Fruit fly (Drosophila melanogaster) whole organism, embryonic: ENCODE data around the gene RpL32.
A peak's percentile ranks its signal among the peaks of the same experiment; 100 is the strongest.

Experiments used
- Antp ChIP-seq: fragments of 200-800 bp; sonication (Bioruptor generic); optimal IDR thresholded peaks from 3 replicates; lab custom pipeline; 2016; ENCODE audit warnings: missing biosample characterization, missing genetic modification characterization
- C15 ChIP-seq: fragments of 200-800 bp; sonication (Bioruptor generic); IDR thresholded peaks from 3 replicates; pipeline ENCODE4 v1.3.6; 2022; ENCODE audit warnings: missing biosample characterization, missing genetic modification characterization
- CG1024 ChIP-seq: fragments of 200-800 bp; sonication (Bioruptor generic); IDR thresholded peaks from 2 replicates; pipeline ENCODE4 v1.3.6; 2022; ENCODE audit warnings: missing biosample characterization, missing genetic modification characterization
- CG11456 ChIP-seq: fragments of 200-800 bp; sonication (Bioruptor generic); IDR thresholded peaks from 3 replicates; pipeline ENCODE4 v1.3.6; 2022; ENCODE audit warnings: missing biosample characterization, missing genetic modification characterization
- CG11560 ChIP-seq: fragments of 200-800 bp; sonication (Bioruptor generic); IDR thresholded peaks from 3 replicates; pipeline ENCODE4 v1.3.6; 2022; ENCODE audit warnings: missing biosample characterization, missing genetic modification characterization
- CG12219 ChIP-seq: fragments of 200-800 bp; sonication (Bioruptor generic); optimal IDR thresholded peaks from 3 replicates; lab custom pipeline; 2018; ENCODE audit warnings: missing biosample characterization, mild to moderate bottlenecking, missing genetic modification characterization
- CG12942 ChIP-seq: fragments of 200-800 bp; sonication (Bioruptor generic); optimal IDR thresholded peaks from 3 replicates; lab custom pipeline; 2016; ENCODE audit warnings: missing biosample characterization, missing genetic modification characterization
- CG13775 ChIP-seq: fragments of 200-800 bp; sonication (Bioruptor generic); optimal IDR thresholded peaks from 3 replicates; lab custom pipeline; 2017; ENCODE audit warnings: missing biosample characterization, mild to moderate bottlenecking, missing genetic modification characterization
- CG14441 ChIP-seq: fragments of 200-800 bp; sonication (Bioruptor generic); IDR thresholded peaks from 2 replicates; pipeline ENCODE4 v1.3.6; 2022; ENCODE audit warnings: missing biosample characterization, missing genetic modification characterization
- CG17328 ChIP-seq: fragments of 200-800 bp; sonication (Bioruptor generic); IDR thresholded peaks from 2 replicates; pipeline ENCODE4 v1.3.6; 2022; ENCODE audit warnings: missing biosample characterization, missing genetic modification characterization
- CG17912 ChIP-seq: fragments of 200-800 bp; sonication (Bioruptor generic); optimal IDR thresholded peaks from 2 replicates; lab custom pipeline; 2018; ENCODE audit warnings: missing biosample characterization, mild to moderate bottlenecking, missing genetic modification characterization
- CG18599 ChIP-seq: fragments of 200-800 bp; sonication (Bioruptor generic); optimal IDR thresholded peaks from 3 replicates; lab custom pipeline; 2017; ENCODE audit warnings: missing biosample characterization, missing genetic modification characterization, mild to moderate bottlenecking, moderate library complexity, missing genetic modification reagents
- CG18764 ChIP-seq: fragments of 200-800 bp; sonication (Bioruptor generic); optimal IDR thresholded peaks from 3 replicates; lab custom pipeline; 2016; ENCODE audit warnings: missing biosample characterization, missing genetic modification characterization
- CG2116 ChIP-seq: fragments of 200-800 bp; sonication (Bioruptor generic); optimal IDR thresholded peaks from 3 replicates; lab custom pipeline; 2018; ENCODE audit warnings: missing biosample characterization, mild to moderate bottlenecking, missing genetic modification characterization
- CG30403 ChIP-seq: fragments of 200-800 bp; sonication (Bioruptor generic); optimal IDR thresholded peaks from 3 replicates; lab custom pipeline; 2016; ENCODE audit warnings: missing biosample characterization, missing genetic modification characterization
- CG3065 ChIP-seq: fragments of 200-800 bp; sonication (Bioruptor generic); optimal IDR thresholded peaks from 2 replicates; lab custom pipeline; 2016; ENCODE audit warnings: missing biosample characterization, missing genetic modification characterization
- CG4707 ChIP-seq: fragments of 200-800 bp; sonication (Bioruptor generic); optimal IDR thresholded peaks from 2 replicates; lab custom pipeline; 2018; ENCODE audit warnings: missing biosample characterization, mild to moderate bottlenecking, missing genetic modification characterization, moderate library complexity
- CG4854 ChIP-seq: fragments of 200-800 bp; sonication (Bioruptor generic); optimal IDR thresholded peaks from 2 replicates; lab custom pipeline; 2016; ENCODE audit warnings: missing biosample characterization, missing genetic modification characterization, inconsistent platforms
- CG6272 ChIP-seq: fragments of 200-800 bp; sonication (Bioruptor generic); IDR thresholded peaks from 2 replicates; pipeline ENCODE4 v1.3.6; 2022; ENCODE audit warnings: missing biosample characterization, missing genetic modification characterization
- CG7786 ChIP-seq: fragments of 200-800 bp; sonication (Bioruptor generic); optimal IDR thresholded peaks from 2 replicates; lab custom pipeline; 2016; ENCODE audit warnings: missing biosample characterization, missing genetic modification characterization
- CG8089 ChIP-seq: fragments of 200-800 bp; sonication (Bioruptor generic); optimal IDR thresholded peaks from 3 replicates; lab custom pipeline; 2016; ENCODE audit warnings: missing biosample characterization, missing genetic modification characterization
- CG8924 ChIP-seq: fragments of 200-800 bp; optimal IDR thresholded peaks from 3 replicates; lab custom pipeline; 2019; ENCODE audit warnings: missing biosample characterization, mild to moderate bottlenecking, missing genetic modification characterization, moderate library complexity
- CG8944 ChIP-seq: fragments of 200-800 bp; sonication (Bioruptor generic); optimal IDR thresholded peaks from 3 replicates; lab custom pipeline; 2016; ENCODE audit warnings: missing biosample characterization, missing genetic modification characterization
- CG9609 ChIP-seq: fragments of 200-800 bp; sonication (Bioruptor generic); optimal IDR thresholded peaks from 3 replicates; lab custom pipeline; 2016; ENCODE audit warnings: missing biosample characterization, missing genetic modification characterization
- CG9817 ChIP-seq: fragments of 200-800 bp; sonication (Bioruptor generic); optimal IDR thresholded peaks from 2 replicates; lab custom pipeline; 2018; ENCODE audit warnings: missing biosample characterization, mild to moderate bottlenecking, missing genetic modification characterization, moderate library complexity
- Camta ChIP-seq: fragments of 200-800 bp; sonication (Bioruptor generic); optimal IDR thresholded peaks from 2 replicates; lab custom pipeline; 2016; ENCODE audit warnings: missing biosample characterization, missing genetic modification characterization
- Dip3 ChIP-seq: fragments of 200-800 bp; sonication (Bioruptor generic); optimal IDR thresholded peaks from 3 replicates; lab custom pipeline; 2016; ENCODE audit warnings: missing biosample characterization, missing genetic modification characterization
- Dp ChIP-seq: fragments of 200-800 bp; sonication (Bioruptor generic); optimal IDR thresholded peaks from 2 replicates; lab custom pipeline; 2018; ENCODE audit warnings: missing biosample characterization, mild to moderate bottlenecking, missing genetic modification characterization, moderate library complexity
- HLH4C ChIP-seq: fragments of 200-800 bp; sonication (Bioruptor generic); IDR thresholded peaks from 3 replicates; pipeline ENCODE4 v1.3.6; 2022; ENCODE audit warnings: missing biosample characterization, missing genetic modification characterization; ENCODE audit not compliant: partially characterized antibody
- MBD-R2 ChIP-seq: fragments of 200-800 bp; sonication (Bioruptor generic); IDR thresholded peaks from 2 replicates; pipeline ENCODE4 v1.3.6; 2022; ENCODE audit warnings: missing biosample characterization, missing genetic modification characterization
- Rx ChIP-seq: fragments of 200-800 bp; sonication (Bioruptor generic); IDR thresholded peaks from 2 replicates; pipeline ENCODE4 v1.3.6; 2022; ENCODE audit warnings: missing biosample characterization, missing genetic modification characterization
- TFAM ChIP-seq: fragments of 200-800 bp; sonication (Bioruptor generic); optimal IDR thresholded peaks from 2 replicates; lab custom pipeline; 2017; ENCODE audit warnings: missing biosample characterization, missing genetic modification characterization, inconsistent platforms
- az2 ChIP-seq: fragments of 200-800 bp; sonication (Bioruptor generic); optimal IDR thresholded peaks from 3 replicates; lab custom pipeline; 2016; ENCODE audit warnings: missing biosample characterization, missing genetic modification characterization
- bab2 ChIP-seq: fragments of 200-800 bp; sonication (Bioruptor generic); optimal IDR thresholded peaks from 2 replicates; lab custom pipeline; 2016; ENCODE audit warnings: missing biosample characterization, missing genetic modification characterization
- bsh ChIP-seq, 2 experiments: fragments of 200-800 bp; sonication (Bioruptor generic); optimal IDR thresholded peaks; 2 replicates each; lab custom pipeline; 2017 to 2018; ENCODE audit warnings: mild to moderate bottlenecking in 2 of 2, missing biosample characterization in 2 of 2, missing genetic modification characterization in 2 of 2, moderate library complexity in 1 of 2
- cas ChIP-seq: fragments of 200-800 bp; sonication (Bioruptor generic); IDR thresholded peaks from 2 replicates; pipeline ENCODE4 v1.3.6; 2022; ENCODE audit warnings: missing biosample characterization, missing genetic modification characterization
- chinmo ChIP-seq: fragments of 200-800 bp; sonication (Bioruptor generic); IDR thresholded peaks from 4 replicates; pipeline ENCODE4 v1.3.6; 2022; ENCODE audit warnings: missing biosample characterization, missing genetic modification characterization; ENCODE audit not compliant: partially characterized antibody
- crp ChIP-seq, 2 experiments: fragments of 200-800 bp; sonication (Bioruptor generic); optimal IDR thresholded peaks; 2 replicates in 1 of 2; 3 replicates in 1 of 2; lab custom pipeline; 2017; ENCODE audit warnings: missing biosample characterization in 2 of 2, missing genetic modification characterization in 2 of 2, mild to moderate bottlenecking in 1 of 2, moderate library complexity in 1 of 2
- eve ChIP-seq, 2 experiments: fragments of >200 bp; optimal IDR thresholded peaks; 2 replicates each; lab custom pipeline; 2017; ENCODE audit warnings: missing biosample characterization in 2 of 2, missing genetic modification characterization in 2 of 2
- fu2 ChIP-seq: fragments of 200-800 bp; sonication (Bioruptor generic); optimal IDR thresholded peaks from 2 replicates; lab custom pipeline; 2016; ENCODE audit warnings: missing biosample characterization, missing genetic modification characterization
- gsb ChIP-seq: fragments of 200-800 bp; sonication (Bioruptor generic); IDR thresholded peaks from 2 replicates; pipeline ENCODE4 v1.3.6; 2022; ENCODE audit warnings: missing biosample characterization, missing genetic modification characterization
- jumu ChIP-seq: fragments of 200-800 bp; sonication (Bioruptor generic); optimal IDR thresholded peaks from 3 replicates; lab custom pipeline; 2016; ENCODE audit warnings: missing biosample characterization, missing genetic modification characterization
- knrl ChIP-seq: fragments of 200-800 bp; sonication (Bioruptor generic); IDR thresholded peaks from 3 replicates; pipeline ENCODE4 v1.3.6; 2022; ENCODE audit warnings: missing biosample characterization, missing genetic modification characterization; ENCODE audit not compliant: partially characterized antibody
- lbe ChIP-seq: fragments of 200-800 bp; sonication (Bioruptor generic); optimal IDR thresholded peaks from 2 replicates; lab custom pipeline; 2016; ENCODE audit warnings: missing biosample characterization, mild to moderate bottlenecking, missing genetic modification characterization
- lmd ChIP-seq: fragments of 200-800 bp; sonication (Bioruptor generic); IDR thresholded peaks from 2 replicates; pipeline ENCODE4 v1.3.6; 2022; ENCODE audit warnings: missing biosample characterization, missing genetic modification characterization
- onecut ChIP-seq: fragments of 200-800 bp; sonication (Bioruptor generic); IDR thresholded peaks from 2 replicates; pipeline ENCODE4 v1.3.6; 2022; ENCODE audit warnings: missing biosample characterization, missing genetic modification characterization
- pb ChIP-seq: fragments of 200-800 bp; sonication (Bioruptor generic); optimal IDR thresholded peaks from 3 replicates; lab custom pipeline; 2016; ENCODE audit warnings: missing biosample characterization, missing genetic modification characterization
- sens ChIP-seq: fragments of 200-800 bp; sonication (Bioruptor generic); peaks from one replicate; lab custom pipeline; 2016; ENCODE audit warnings: missing biosample characterization, missing genetic modification characterization
- tgo ChIP-seq: fragments of 200-800 bp; sonication (Bioruptor generic); IDR thresholded peaks from 3 replicates; pipeline ENCODE4 v1.3.6; 2022; ENCODE audit warnings: missing biosample characterization, missing genetic modification characterization
- unc-4 ChIP-seq: fragments of 200-800 bp; sonication (Bioruptor generic); IDR thresholded peaks from 2 replicates; pipeline ENCODE4 v1.3.6; 2022; ENCODE audit warnings: missing biosample characterization, missing genetic modification characterization; ENCODE audit not compliant: partially characterized antibody

RpL32 gene

dm6 chr3R:29997607-29998236, 48.2 kb downstream of the RpL32 start, which contains the start of the genes CG15525 and CG11504:
CG15525 (minus strand) TSS chr3R:29997676.
CG11504 (plus strand) TSS chr3R:29997900.
- TF ChIP-seq CG4854, result peak; percentile 23
- TF ChIP-seq knrl (GFP tag; lab: Robert Waterston, UW), result peak; percentile 92
- peak; percentile 85; the same call in 1 of the 4 replicates for TF ChIP-seq chinmo
- TF ChIP-seq CG2116 (GFP tag; lab: Kevin White, UChicago), result peak; percentile 88
- TF ChIP-seq CG30403 (GFP tag; lab: Kevin White, UChicago), result peak; percentile 71
- TF ChIP-seq CG14441 (GFP tag; lab: Robert Waterston, UW), result peak; percentile 65
- TF ChIP-seq CG8089 (GFP tag; lab: Kevin White, UChicago), result peak; percentile 16
- TF ChIP-seq CG12942, result peak; percentile 26
- peak; percentile 60 for TF ChIP-seq onecut (GFP tag; lab: Robert Waterston, UW)
- peak; percentile 72 for TF ChIP-seq Dip3 (GFP tag; lab: Kevin White, UChicago)
- peak; percentile 41 for TF ChIP-seq fu2
- TF ChIP-seq lmd, result 0 out of 2 replicates have a peak, but pooled peaks have one; percentile 33
- TF ChIP-seq CG17912 (GFP tag; lab: Kevin White, UChicago), result no peak
- TF ChIP-seq TFAM (GFP tag; lab: Kevin White, UChicago), result no peak
- peak in 1 of 2 experiments; percentile 44 for TF ChIP-seq bsh (GFP tag; optimal IDR thresholded peaks at IDR 0.05; lab: Kevin White, UChicago)
- TF ChIP-seq Rx (GFP tag; lab: Robert Waterston, UW), result 0 out of 2 replicates have a peak, but pooled peaks have one; percentile 36
- peak; percentile 8 for TF ChIP-seq CG8944 (GFP tag; lab: Kevin White, UChicago)
- TF ChIP-seq Dp (GFP tag; lab: Kevin White, UChicago), result peak; percentile 32
- TF ChIP-seq CG8924 (tag; lab: Kevin White, UChicago), result peak; percentile 57
- TF ChIP-seq HLH4C, result peak; percentile 91
- peak; percentile 32 for TF ChIP-seq Antp (GFP tag; lab: Kevin White, UChicago)
- peak; percentile 65 for TF ChIP-seq CG13775 (GFP tag; lab: Kevin White, UChicago)
- TF ChIP-seq CG4707 (GFP tag; lab: Kevin White, UChicago), result no peak
- TF ChIP-seq C15 (GFP tag; lab: Robert Waterston, UW), result no peak
- peak; percentile 22 for TF ChIP-seq CG9817
- TF ChIP-seq cas (GFP tag; lab: Robert Waterston, UW), result peak; percentile 8; the same call in 1 of the 2 replicates
- peak; percentile 66 for TF ChIP-seq CG6272 (GFP tag; lab: Robert Waterston, UW)
- peak; percentile 18 for TF ChIP-seq jumu (GFP tag; lab: Kevin White, UChicago)
- TF ChIP-seq CG18764, result peak; percentile 19
- peak; percentile 34; the same call in 1 of the 2 replicates for TF ChIP-seq CG1024 (GFP tag; lab: Robert Waterston, UW)
- TF ChIP-seq CG12219 (GFP tag; lab: Kevin White, UChicago), result no peak
- TF ChIP-seq pb (GFP tag; lab: Kevin White, UChicago), result no peak
- peak; percentile 37 for TF ChIP-seq CG7786 (GFP tag; lab: Kevin White, UChicago)
- TF ChIP-seq crp (GFP tag; optimal IDR thresholded peaks at IDR 0.05; lab: Kevin White, UChicago), result peak in 1 of 2 experiments; percentile 33
- TF ChIP-seq lbe (GFP tag; lab: Kevin White, UChicago), result no peak
- TF ChIP-seq Camta (GFP tag; lab: Kevin White, UChicago), result peak; percentile 53
- no peak for TF ChIP-seq CG18599 (GFP tag; lab: Kevin White, UChicago)
- peak; percentile 2 for TF ChIP-seq CG3065 (GFP tag; lab: Kevin White, UChicago)
- no peak for TF ChIP-seq eve (GFP tag; optimal IDR thresholded peaks at IDR 0.05; lab: Kevin White, UChicago)
- peak; percentile 59; the same call in 2 of the 3 replicates for TF ChIP-seq CG11560 (tag; lab: Robert Waterston, UW)
- peak; percentile 51; the same call in 1 of the 2 replicates for TF ChIP-seq CG17328 (GFP tag; lab: Robert Waterston, UW)
- peak; percentile 40; the same call in 2 of the 3 replicates for TF ChIP-seq tgo
- TF ChIP-seq az2 (GFP tag; lab: Kevin White, UChicago), result peak; percentile 51
- TF ChIP-seq MBD-R2, result peak; percentile 95
- TF ChIP-seq unc-4 (GFP tag; lab: Robert Waterston, UW), result peak; percentile 91
- TF ChIP-seq bab2, result peak; percentile 37
- peak; percentile 96 for TF ChIP-seq sens (GFP tag; lab: Kevin White, UChicago)
- no peak for TF ChIP-seq gsb (GFP tag; lab: Robert Waterston, UW)
- peak; percentile 68; the same call in 2 of the 3 replicates for TF ChIP-seq CG11456 (GFP tag; lab: Robert Waterston, UW)
- peak; percentile 36 for TF ChIP-seq CG9609 (GFP tag; lab: Kevin White, UChicago)
